Worm (Caenorhabditis elegans): ENCODE measurements around the gene ndnf-1.

Gene ndnf-1

ce11 chrIV:3050054-3050990 is 21.6 kb upstream of the ndnf-1 start, which contains the start of gene eel-1 (continued):
- peak; percentile 99 for TF ChIP-seq ztf-28 (GFP tag; IDR thresholded peaks at IDR 0.05)
- TF ChIP-seq C06A6.2 (GFP tag; conservative IDR thresholded peaks at IDR 0.05), result peak; percentile 95
- TF ChIP-seq dpl-1 (GFP tag; optimal IDR thresholded peaks at IDR 0.05), result peak; percentile 86
- peak; percentile 88 for TF ChIP-seq ccch-3 (GFP tag; optimal IDR thresholded peaks at IDR 0.05)
- peak; percentile 98 for TF ChIP-seq pbrm-1 (GFP tag; IDR thresholded peaks at IDR 0.05)
- peak; percentile 99 for TF ChIP-seq nfyb-1 (GFP tag; IDR thresholded peaks at IDR 0.05)
- peak; percentile 55 for TF ChIP-seq mel-28 (tag; optimal IDR thresholded peaks at IDR 0.05; ENCODE audit: borderline replicate concordance)
- TF ChIP-seq Y67H2A.10 (GFP tag; conservative IDR thresholded peaks at IDR 0.05), result peak; percentile 96
- peak; percentile 90 for TF ChIP-seq hmg-1.2 (GFP tag; IDR thresholded peaks at IDR 0.05)
- TF ChIP-seq lin-35 (GFP tag; optimal IDR thresholded peaks at IDR 0.05), result peak in 2 of 3 experiments; percentile 84 to 95
- peak; percentile 99 for TF ChIP-seq Y95B8A.8 (GFP tag; IDR thresholded peaks at IDR 0.05)
- TF ChIP-seq atf-7 (tag; optimal IDR thresholded peaks at IDR 0.05), result peak; percentile 87
- TF ChIP-seq athp-1 (tag; optimal IDR thresholded peaks at IDR 0.05), result peak; percentile 92
- TF ChIP-seq egl-44 (GFP tag; IDR thresholded peaks at IDR 0.05), result peak; percentile 98
- peak; percentile 17 for TF ChIP-seq B0261.1 (tag; optimal IDR thresholded peaks at IDR 0.05)
- TF ChIP-seq ztf-3 (GFP tag; optimal IDR thresholded peaks at IDR 0.05), result peak; percentile 71
- peak; percentile 59 for TF ChIP-seq snpc-1.3 (tag; optimal IDR thresholded peaks at IDR 0.05; ENCODE audit: insufficient read depth)
- peak; percentile 95 for TF ChIP-seq Y53F4B.3 (GFP tag; IDR thresholded peaks at IDR 0.05)
- TF ChIP-seq egrh-3 (GFP tag; IDR thresholded peaks at IDR 0.05), result peak; percentile 84
- peak; percentile 75 for TF ChIP-seq snpc-4 (GFP tag; optimal IDR thresholded peaks at IDR 0.05)
- peak; percentile 2 to 75 (median 70) for TF ChIP-seq snpc-4 (tag; optimal IDR thresholded peaks at IDR 0.05)
- TF ChIP-seq lsl-1 (GFP tag; optimal IDR thresholded peaks at IDR 0.05), result peak; percentile 95
- TF ChIP-seq ceh-27 (GFP tag; optimal IDR thresholded peaks at IDR 0.05), result peak; percentile 95
- TF ChIP-seq F39B2.1 (GFP tag; IDR thresholded peaks at IDR 0.05), result peak; percentile 72; the same call in 1 of the 2 replicates
- peak; percentile 96 for TF ChIP-seq egl-18 (GFP tag; IDR thresholded peaks at IDR 0.05)
- TF ChIP-seq attf-5 (GFP tag; optimal IDR thresholded peaks at IDR 0.05), result peak; percentile 96
- peak; percentile 42 for TF ChIP-seq ceh-79 (tag; optimal IDR thresholded peaks at IDR 0.05)
- peak; percentile 32 for TF ChIP-seq repo-1 (tag; optimal IDR thresholded peaks at IDR 0.05)
- TF ChIP-seq bed-1 (GFP tag; IDR thresholded peaks at IDR 0.05), result peak; percentile 94
- TF ChIP-seq ekl-4 (GFP tag; IDR thresholded peaks at IDR 0.05), result peak; percentile 98
- peak; percentile 89 for TF ChIP-seq ztf-26 (tag; optimal IDR thresholded peaks at IDR 0.05)
- TF ChIP-seq madf-6 (GFP tag; IDR thresholded peaks at IDR 0.05), result peak; percentile 98
- peak; percentile 99 for TF ChIP-seq Y53G8AR.9 (GFP tag; conservative IDR thresholded peaks at IDR 0.05)
- TF ChIP-seq B0336.3 (GFP tag; IDR thresholded peaks at IDR 0.05), result peak; percentile 94
- TF ChIP-seq tlf-1 (GFP tag; optimal IDR thresholded peaks at IDR 0.05), result peak; percentile 94
- peak; percentile 62 for TF ChIP-seq xnd-1 (tag; optimal IDR thresholded peaks at IDR 0.05)
- TF ChIP-seq bed-2 (GFP tag; IDR thresholded peaks at IDR 0.05), result peak; percentile 99
- TF ChIP-seq hmg-20 (GFP tag; IDR thresholded peaks at IDR 0.05), result peak; percentile 94
- peak; percentile 72 for TF ChIP-seq nhr-90 (tag; optimal IDR thresholded peaks at IDR 0.05)
- peak; percentile 97 for TF ChIP-seq ztf-6 (GFP tag; IDR thresholded peaks at IDR 0.05)
- TF ChIP-seq nhr-120 (GFP tag; IDR thresholded peaks at IDR 0.05), result peak; percentile 97
- peak; percentile 95 for TF ChIP-seq ceh-58 (GFP tag; IDR thresholded peaks at IDR 0.05)
- TF ChIP-seq T07F8.4 (tag; optimal IDR thresholded peaks at IDR 0.05), result peak; percentile 85
- peak; percentile 95 for TF ChIP-seq akir-1 (GFP tag; optimal IDR thresholded peaks at IDR 0.05)
- peak; percentile 98 for TF ChIP-seq C17E4.6 (GFP tag; IDR thresholded peaks at IDR 0.05)
- TF ChIP-seq F52B5.7 (tag; optimal IDR thresholded peaks at IDR 0.05), result peak; percentile 86
- peak; percentile 98 for TF ChIP-seq ceh-91 (GFP tag; IDR thresholded peaks at IDR 0.05)
